Fruit fly (Drosophila melanogaster) whole organism: ENCODE data around the gene CCAP-R.

Experiments
- CG8478 ChIP-seq: fragments of >200 bp; optimal IDR thresholded peaks from 2 replicates; lab custom pipeline; 2018; ENCODE audit warnings: inconsistent platforms
- EcR ChIP-seq, 2 experiments: fragments of >200 bp; optimal IDR thresholded peaks; 2 replicates each; lab custom pipeline; 2017; ENCODE audit warnings: missing biosample characterization in 2 of 2, missing genetic modification characterization in 2 of 2, missing genetic modification reagents in 2 of 2
- usp ChIP-seq: fragments of >200 bp; optimal IDR thresholded peaks from 2 replicates; lab custom pipeline; 2017; ENCODE audit warnings: missing biosample characterization, missing genetic modification characterization, mixed read lengths

- TF ChIP-seq CG8478 (lab: Kevin White, UChicago): no peak
- TF ChIP-seq EcR (GFP tag; optimal IDR thresholded peaks at IDR 0.05; lab: Kevin White, UChicago): no peak
- no peak for TF ChIP-seq usp (GFP tag; lab: Kevin White, UChicago)
Measured at dm6 chr3R:25880971-25881809, 74.9 kb downstream of the CCAP-R start, which contains the start of gene Tsp96F.
